Worm (Caenorhabditis elegans): ENCODE measurements around the gene zgpa-1.

Gene zgpa-1

ce11 chrIV:7796432-7797113 lies 16.0 kb downstream of the zgpa-1 start, which contains the start of gene sgo-1:
sgo-1 (minus strand) TSS chrIV:7796482.
- no peak for TF ChIP-seq ceh-31 (tag; optimal IDR thresholded peaks at IDR 0.05)

ce11 chrIV:7794709-7795108 lies 17.9 kb downstream of the zgpa-1 start, which contains the start of gene ntp-1:
ntp-1 (minus strand) TSS chrIV:7794809.
- TF ChIP-seq nfya-1 (tag; optimal IDR thresholded peaks at IDR 0.05) (no peak), sox-4 (tag; optimal IDR thresholded peaks at IDR 0.05) (no peak), tbx-7 (tag; optimal IDR thresholded peaks at IDR 0.05) (no peak), Y22D7AL.16 (tag; optimal IDR thresholded peaks at IDR 0.05) (no peak), C08G9.2 (tag; optimal IDR thresholded peaks at IDR 0.05) (no peak), nhr-11 (tag; optimal IDR thresholded peaks at IDR 0.05) (no peak), ama-1 (optimal IDR thresholded peaks at IDR 0.05) (no peak), eyg-1 (tag; optimal IDR thresholded peaks at IDR 0.05) (no peak), ceh-9 (tag; optimal IDR thresholded peaks at IDR 0.05) (no peak), gmeb-2 (tag; optimal IDR thresholded peaks at IDR 0.05) (no peak)

DNA sequence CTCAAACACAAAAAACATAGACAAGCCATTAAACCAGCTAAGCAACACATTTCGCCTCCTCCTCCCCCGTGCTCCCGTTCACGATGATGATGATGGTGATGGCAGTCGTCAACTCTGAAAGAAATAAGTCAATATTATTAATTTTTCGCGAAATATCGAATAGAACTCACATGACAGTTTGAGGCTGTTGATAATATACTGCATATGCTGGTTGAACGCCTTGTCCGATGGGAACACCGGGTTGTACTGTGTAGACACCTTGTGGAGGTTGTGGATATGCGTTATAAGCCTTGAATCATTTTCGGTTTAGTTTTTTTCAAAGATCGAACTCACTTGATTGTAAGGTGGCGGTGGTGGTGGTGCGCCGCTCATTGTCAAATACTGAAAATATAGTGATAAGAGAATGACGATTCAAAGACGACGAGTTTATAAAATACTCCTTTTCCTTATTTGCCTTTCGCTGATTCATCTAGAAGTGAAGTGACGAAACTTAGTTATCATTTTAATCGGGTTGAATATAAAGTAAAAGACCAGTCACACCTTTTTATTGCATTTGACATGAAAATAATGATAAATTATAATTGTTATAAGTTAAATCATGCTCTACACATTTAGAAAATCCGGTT lies 20.7 kb downstream of the zgpa-1 start, which contains the start of gene C33H5.13:
Gene C33H5.13, minus strand, starts transcription at position 443 of the 626 bp plus-strand sequence.
- TF ChIP-seq unc-55 (GFP tag; optimal IDR thresholded peaks at IDR 0.05) (no peak), T23F11.4 (GFP tag; optimal IDR thresholded peaks at IDR 0.05) (no peak), ceh-24 (tag; optimal IDR thresholded peaks at IDR 0.05) (no peak), pag-3 (tag; optimal IDR thresholded peaks at IDR 0.05; ENCODE audit: borderline replicate concordance) (no peak), Y22D7AL.16 (tag; optimal IDR thresholded peaks at IDR 0.05) (no peak), hlh-30 (tag; optimal IDR thresholded peaks at IDR 0.05; ENCODE audit: insufficient read depth) (no peak), C08G9.2 (tag; optimal IDR thresholded peaks at IDR 0.05) (no peak), ceh-22 (tag; optimal IDR thresholded peaks at IDR 0.05) (no peak), ceh-34 (tag; optimal IDR thresholded peaks at IDR 0.05) (no peak), ceh-45 (GFP tag; IDR thresholded peaks at IDR 0.05) (no peak), nfya-1 (tag; optimal IDR thresholded peaks at IDR 0.05) (no peak), nhr-232 (tag; optimal IDR thresholded peaks at IDR 0.05) (no peak), rnt-1 (tag; optimal IDR thresholded peaks at IDR 0.05) (no peak), pros-1 (tag; optimal IDR thresholded peaks at IDR 0.05) (no peak), tbx-7 (tag; optimal IDR thresholded peaks at IDR 0.05) (no peak)

DNA sequence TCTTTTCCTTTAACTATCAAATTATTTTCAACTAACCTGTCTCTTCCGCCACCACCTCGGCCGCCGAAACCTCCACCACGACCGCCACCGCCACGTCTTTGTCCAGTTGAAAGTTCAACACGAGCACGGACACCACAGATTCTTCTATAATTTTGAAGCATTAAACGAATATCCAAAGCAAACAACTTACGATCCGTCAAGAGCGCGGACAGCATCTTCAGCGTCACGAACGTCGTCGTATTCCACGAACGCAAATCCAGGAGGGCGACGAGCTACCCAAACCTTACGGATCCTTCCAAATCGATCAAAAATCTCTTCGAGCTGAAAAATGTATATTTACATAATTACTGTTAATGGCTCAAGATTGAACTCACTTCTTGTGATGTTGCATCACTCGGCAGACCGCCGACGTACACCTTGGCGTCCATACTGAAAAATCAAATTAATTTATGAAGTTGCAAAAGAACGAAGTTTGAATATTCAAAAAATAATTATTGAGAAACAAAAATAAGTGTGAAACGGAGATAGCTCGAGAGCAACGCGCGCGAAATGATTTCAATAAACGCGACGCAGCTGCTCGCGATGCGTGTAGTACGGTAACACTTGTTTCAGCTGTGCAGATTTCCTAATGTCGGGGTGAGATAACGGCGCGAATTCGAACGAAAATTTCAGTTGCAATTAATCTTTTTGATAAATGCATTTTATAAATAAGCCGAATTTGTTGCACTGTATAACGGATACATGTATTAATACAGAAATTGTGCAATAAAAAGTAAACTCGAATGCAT lies 21.6 kb downstream of the zgpa-1 start, which contains the start of gene rsp-6:
Gene rsp-6, minus strand, starts transcription at position 429 of the 788 bp plus-strand sequence.
- TF ChIP-seq nhr-232 (tag; optimal IDR thresholded peaks at IDR 0.05) = no peak
- TF ChIP-seq C08G9.2 (tag; optimal IDR thresholded peaks at IDR 0.05) = no peak
- no peak for TF ChIP-seq ceh-2 (tag; optimal IDR thresholded peaks at IDR 0.05)
- peak; percentile 47 for TF ChIP-seq ceh-34 (tag; optimal IDR thresholded peaks at IDR 0.05)
- no peak for TF ChIP-seq ceh-6 (GFP tag; optimal IDR thresholded peaks at IDR 0.05)
- TF ChIP-seq nfya-1 (tag; optimal IDR thresholded peaks at IDR 0.05) = peak; percentile 95
- peak; percentile 75 for TF ChIP-seq dve-1 (tag; optimal IDR thresholded peaks at IDR 0.05)
- no peak for TF ChIP-seq nhr-11 (tag; optimal IDR thresholded peaks at IDR 0.05)
- TF ChIP-seq hlh-15 (tag; optimal IDR thresholded peaks at IDR 0.05) = no peak
- no peak for TF ChIP-seq fax-1 (tag; optimal IDR thresholded peaks at IDR 0.05)
- TF ChIP-seq tbx-7 (tag; optimal IDR thresholded peaks at IDR 0.05) = no peak
- TF ChIP-seq pat-9 (tag; optimal IDR thresholded peaks at IDR 0.05) = no peak
- TF ChIP-seq K02D7.2 (tag; optimal IDR thresholded peaks at IDR 0.05) = no peak
- no peak for TF ChIP-seq F13H6.1 (tag; optimal IDR thresholded peaks at IDR 0.05)
- no peak for TF ChIP-seq lin-11 (tag; optimal IDR thresholded peaks at IDR 0.05)
- no peak for TF ChIP-seq hlh-13 (GFP tag; optimal IDR thresholded peaks at IDR 0.05)
- no peak for TF ChIP-seq pha-4 (tag; optimal IDR thresholded peaks at IDR 0.05)
- no peak for TF ChIP-seq ztf-16 (tag; optimal IDR thresholded peaks at IDR 0.05)
- no peak for TF ChIP-seq odd-2 (tag; optimal IDR thresholded peaks at IDR 0.05)
- TF ChIP-seq hlh-8 (tag; optimal IDR thresholded peaks at IDR 0.05) = no peak
- TF ChIP-seq lim-6 (tag; optimal IDR thresholded peaks at IDR 0.05) = no peak
- TF ChIP-seq ama-1 (optimal IDR thresholded peaks at IDR 0.05) = no peak
- TF ChIP-seq zip-5 (tag; optimal IDR thresholded peaks at IDR 0.05) = no peak
- TF ChIP-seq eyg-1 (tag; optimal IDR thresholded peaks at IDR 0.05) = no peak
- TF ChIP-seq elt-4 (tag; optimal IDR thresholded peaks at IDR 0.05) = no peak
- no peak for TF ChIP-seq madf-2 (tag; optimal IDR thresholded peaks at IDR 0.05)
- TF ChIP-seq K09A11.1 (tag; optimal IDR thresholded peaks at IDR 0.05; ENCODE audit: insufficient read depth) = no peak
- TF ChIP-seq unc-42 (tag; optimal IDR thresholded peaks at IDR 0.05) = peak; percentile 88
- TF ChIP-seq ahr-1 (tag; optimal IDR thresholded peaks at IDR 0.05) = no peak

Measured in whole organism, late embryonic.